Worm (Caenorhabditis elegans) whole organism, mixed stage, embryonic: Measurements from ENCODE around the gene hpr-17.

Experiments used
- M03D4.4 ChIP-seq: sonication (generic microtip); optimal IDR thresholded peaks from 2 replicates; lab custom pipeline; 2017; ENCODE audit warnings: mild to moderate bottlenecking, missing genetic modification characterization, missing compliant biosample characterization
- bed-3 ChIP-seq: fragments of 200-800 bp; sonication (Bioruptor generic); optimal IDR thresholded peaks from 3 replicates; lab custom pipeline; 2018; ENCODE audit warnings: mild to moderate bottlenecking, missing genetic modification characterization, moderate library complexity, missing compliant biosample characterization
- blmp-1 ChIP-seq: fragments of 150-350 bp; optimal IDR thresholded peaks from 2 replicates; lab custom pipeline; 2014; ENCODE audit warnings: missing biosample characterization, missing genetic modification characterization
- ceh-43 ChIP-seq: fragments of 200-800 bp; sonication (Bioruptor generic); optimal IDR thresholded peaks from 2 replicates; lab custom pipeline; 2018; ENCODE audit warnings: mild to moderate bottlenecking, missing genetic modification characterization, moderate library complexity, missing compliant biosample characterization
- ceh-83 ChIP-seq: fragments of 200-800 bp; sonication (Bioruptor generic); optimal IDR thresholded peaks from 2 replicates; lab custom pipeline; 2018; ENCODE audit warnings: mild to moderate bottlenecking, missing genetic modification characterization, missing compliant biosample characterization
- ces-1 ChIP-seq: fragments of 150-350 bp; optimal IDR thresholded peaks from 2 replicates; lab custom pipeline; 2014; ENCODE audit warnings: missing biosample characterization, missing genetic modification reagents, missing genetic modification characterization
- cnd-1 ChIP-seq: fragments of 200-800 bp; sonication (Bioruptor generic); optimal IDR thresholded peaks from 2 replicates; lab custom pipeline; 2018; ENCODE audit warnings: mild to moderate bottlenecking, missing genetic modification characterization, missing compliant biosample characterization
- drap-1 ChIP-seq: fragments of 200-800 bp; sonication (Bioruptor generic); optimal IDR thresholded peaks from 3 replicates; lab custom pipeline; 2018; ENCODE audit warnings: mild to moderate bottlenecking, missing genetic modification characterization, missing compliant biosample characterization
- elt-1 ChIP-seq: sonication (generic microtip); optimal IDR thresholded peaks from 2 replicates; lab custom pipeline; 2017; ENCODE audit warnings: missing genetic modification characterization, mild to moderate bottlenecking, missing compliant biosample characterization, antibody characterized with exemption, moderate library complexity, borderline replicate concordance; ENCODE audit not compliant: insufficient read depth
- elt-3 ChIP-seq: fragments of 150-350 bp; optimal IDR thresholded peaks from 2 replicates; lab custom pipeline; 2014; ENCODE audit warnings: missing biosample characterization, missing genetic modification characterization
- hlh-1 ChIP-seq: fragments of 150-350 bp; optimal IDR thresholded peaks from 2 replicates; lab custom pipeline; 2014; ENCODE audit warnings: missing biosample characterization, missing genetic modification reagents, missing genetic modification characterization
- lin-32 ChIP-seq: fragments of 200-800 bp; sonication (Bioruptor generic); optimal IDR thresholded peaks from 2 replicates; lab custom pipeline; 2018; ENCODE audit warnings: mild to moderate bottlenecking, missing genetic modification characterization, missing compliant biosample characterization
- lsy-2 ChIP-seq: fragments of 150-350 bp; optimal IDR thresholded peaks from 2 replicates; lab custom pipeline; 2014; ENCODE audit warnings: missing biosample characterization, missing genetic modification characterization
- mab-5 ChIP-seq: fragments of 150-350 bp; optimal IDR thresholded peaks from 2 replicates; lab custom pipeline; 2014; ENCODE audit warnings: missing biosample characterization, missing genetic modification characterization
- mep-1 ChIP-seq: fragments of 150-350 bp; optimal IDR thresholded peaks from 2 replicates; lab custom pipeline; 2017; ENCODE audit warnings: missing biosample characterization, missing genetic modification reagents, missing genetic modification characterization, inconsistent platforms
- mls-2 ChIP-seq: sonication (generic microtip); optimal IDR thresholded peaks from 2 replicates; lab custom pipeline; 2016; ENCODE audit warnings: mild to moderate bottlenecking, missing genetic modification characterization, moderate library complexity, missing compliant biosample characterization
- nhr-12 ChIP-seq: fragments of 150-350 bp; optimal IDR thresholded peaks from 2 replicates; lab custom pipeline; 2014; ENCODE audit warnings: missing biosample characterization, missing genetic modification characterization
- nhr-2 ChIP-seq: fragments of 150-350 bp; optimal IDR thresholded peaks from 2 replicates; lab custom pipeline; 2014; ENCODE audit warnings: missing biosample characterization, missing genetic modification characterization
- nhr-237 ChIP-seq: fragments of 150-350 bp; optimal IDR thresholded peaks from 2 replicates; lab custom pipeline; 2014; ENCODE audit warnings: missing biosample characterization, missing genetic modification characterization
- nhr-28 ChIP-seq: fragments of 150-350 bp; optimal IDR thresholded peaks from 2 replicates; lab custom pipeline; 2014; ENCODE audit warnings: missing biosample characterization, missing genetic modification characterization
- nhr-76 ChIP-seq: sonication (generic microtip); optimal IDR thresholded peaks from 2 replicates; lab custom pipeline; 2017; ENCODE audit warnings: missing biosample characterization, missing genetic modification characterization
- pha-4 ChIP-seq: fragments of 150-350 bp; optimal IDR thresholded peaks from 2 replicates; lab custom pipeline; 2018; ENCODE audit warnings: missing biosample characterization, missing genetic modification reagents, missing genetic modification characterization
- sem-2 ChIP-seq: fragments of 200-800 bp; sonication (Bioruptor generic); optimal IDR thresholded peaks from 2 replicates; lab custom pipeline; 2018; ENCODE audit warnings: mild to moderate bottlenecking, missing genetic modification characterization, missing compliant biosample characterization
- snpc-4 ChIP-seq: fragments of 150-350 bp; optimal IDR thresholded peaks from 2 replicates; lab custom pipeline; 2014; ENCODE audit warnings: missing biosample characterization, missing genetic modification characterization
- sptf-1 ChIP-seq: sonication (generic microtip); optimal IDR thresholded peaks from 2 replicates; lab custom pipeline; 2017; ENCODE audit warnings: mild to moderate bottlenecking, missing genetic modification characterization, moderate library complexity, missing compliant biosample characterization
- tbx-8 ChIP-seq: fragments of 200-800 bp; sonication (Bioruptor generic); optimal IDR thresholded peaks from 2 replicates; lab custom pipeline; 2018; ENCODE audit warnings: mild to moderate bottlenecking, missing genetic modification characterization, moderate library complexity, missing compliant biosample characterization
- unc-62 ChIP-seq: fragments of 150-350 bp; optimal IDR thresholded peaks from 2 replicates; lab custom pipeline; 2014; ENCODE audit warnings: missing biosample characterization, missing genetic modification reagents, missing genetic modification characterization
- zip-8 ChIP-seq: fragments of 150-350 bp; optimal IDR thresholded peaks from 2 replicates; lab custom pipeline; 2014; ENCODE audit warnings: missing biosample characterization, missing genetic modification characterization
- ztf-11 ChIP-seq: fragments of 150-350 bp; optimal IDR thresholded peaks from 2 replicates; lab custom pipeline; 2014; ENCODE audit warnings: missing biosample characterization, missing genetic modification characterization

hpr-17 gene

DNA sequence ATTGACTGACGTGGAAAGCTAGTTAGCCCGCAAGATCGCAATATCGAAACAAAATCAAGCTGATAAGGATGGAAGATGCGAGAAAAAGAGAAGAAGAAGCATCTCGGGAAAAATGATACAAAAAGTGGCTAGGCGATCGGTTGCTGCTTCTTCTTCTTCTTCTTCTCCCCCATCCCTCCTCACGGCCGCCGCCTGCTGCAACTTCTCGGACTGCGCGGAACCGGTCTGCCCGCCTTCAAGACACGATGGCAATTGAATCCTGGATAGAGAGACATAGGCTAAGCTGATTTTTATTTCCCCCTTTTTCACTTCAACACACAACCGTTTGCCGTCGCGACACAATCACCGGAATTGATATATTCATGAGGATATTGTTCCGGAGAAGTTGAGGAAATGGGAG is 17.6 kb upstream of the hpr-17 start:
- TF ChIP-seq sem-2 (GFP tag; lab: Kevin White, UChicago), result no peak
- TF ChIP-seq nhr-237 (tag; lab: Kevin White, UChicago), result no peak
- TF ChIP-seq ztf-11 (tag; lab: Kevin White, UChicago), result no peak

DNA sequence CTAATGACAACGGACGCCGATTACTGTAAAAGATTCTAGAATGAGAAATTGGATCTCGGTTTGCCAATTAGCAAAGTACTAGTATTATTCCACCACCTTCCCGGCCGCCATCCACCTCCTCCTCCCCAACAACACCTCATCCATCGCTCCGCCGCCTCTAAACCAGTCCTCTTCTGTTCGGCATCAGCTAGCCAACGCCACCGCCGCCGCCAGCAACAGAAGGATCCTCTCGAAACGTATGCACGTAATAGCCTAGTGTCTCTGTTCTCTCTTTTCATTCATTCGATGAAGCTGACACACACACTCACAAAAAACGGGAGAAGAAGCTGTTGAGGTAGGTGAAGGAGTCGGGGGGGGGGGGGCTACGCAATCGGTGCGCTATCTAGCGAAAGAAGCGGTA is 13.8 kb upstream of the hpr-17 start:
- TF ChIP-seq cnd-1 (tag; lab: Kevin White, UChicago), result no peak
- no peak for TF ChIP-seq tbx-8 (GFP tag; lab: Kevin White, UChicago)
- no peak for TF ChIP-seq ceh-83 (GFP tag; lab: Kevin White, UChicago)
- TF ChIP-seq hlh-1, result no peak

DNA sequence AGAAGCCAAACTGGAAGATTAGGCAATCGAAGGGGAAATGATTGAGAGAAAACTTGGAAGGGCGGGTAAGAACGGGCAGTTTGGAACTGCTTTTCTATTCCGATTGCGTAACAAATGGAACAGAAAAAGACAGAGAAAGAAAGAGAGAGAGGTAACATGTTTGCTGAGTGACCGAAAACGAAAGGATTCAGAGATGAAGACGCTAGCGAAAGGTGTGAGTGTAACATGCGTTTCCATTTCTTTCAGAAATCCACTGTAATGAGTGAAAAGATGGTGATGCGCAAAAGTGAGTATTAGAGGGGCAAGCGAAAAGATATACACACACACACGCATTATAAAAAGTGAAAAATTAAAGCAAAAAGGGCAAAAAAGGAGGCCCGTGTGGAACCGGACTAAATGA is 10.6 kb upstream of the hpr-17 start:
- TF ChIP-seq blmp-1 (tag; lab: Kevin White, UChicago), result peak; percentile 79
- no peak for TF ChIP-seq snpc-4 (tag; lab: Kevin White, UChicago)
- TF ChIP-seq sem-2 (GFP tag; lab: Kevin White, UChicago), result no peak
- no peak for TF ChIP-seq mab-5 (tag; lab: Kevin White, UChicago)
- peak; percentile 32 for TF ChIP-seq zip-8 (tag; lab: Kevin White, UChicago)
- TF ChIP-seq bed-3 (GFP tag; lab: Kevin White, UChicago), result no peak

DNA sequence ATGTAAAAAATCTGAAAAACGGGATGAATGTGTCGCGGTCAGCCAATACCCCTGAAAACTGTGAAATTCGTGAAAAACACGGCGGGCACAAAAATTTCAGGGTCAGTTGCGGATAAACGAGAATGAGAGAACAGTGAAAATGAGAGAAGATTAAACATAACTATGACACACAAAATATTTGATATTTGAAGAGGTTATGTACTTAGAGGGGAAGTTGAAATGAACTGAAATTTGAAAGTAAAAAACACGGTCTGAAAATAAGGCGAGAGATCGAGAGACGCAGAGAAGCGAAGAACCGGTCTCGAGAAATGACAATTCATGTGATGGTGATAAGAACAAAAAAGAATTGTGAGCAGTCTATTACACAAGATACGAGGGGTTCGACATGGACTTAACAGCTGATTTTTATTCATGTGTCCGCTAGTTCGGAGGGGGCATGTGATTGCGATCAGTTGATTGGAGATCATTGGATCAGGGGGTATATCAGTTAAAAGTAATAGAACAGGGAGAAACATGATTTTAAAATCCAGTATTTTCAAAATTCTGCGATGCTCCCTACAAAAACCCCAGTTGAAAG is 8.9 kb upstream of the hpr-17 start, which contains the start of gene moe-3:
Gene moe-3 (minus strand): TSS at position 51 of the 577 bp plus-strand sequence.
- TF ChIP-seq ces-1, result no peak

DNA sequence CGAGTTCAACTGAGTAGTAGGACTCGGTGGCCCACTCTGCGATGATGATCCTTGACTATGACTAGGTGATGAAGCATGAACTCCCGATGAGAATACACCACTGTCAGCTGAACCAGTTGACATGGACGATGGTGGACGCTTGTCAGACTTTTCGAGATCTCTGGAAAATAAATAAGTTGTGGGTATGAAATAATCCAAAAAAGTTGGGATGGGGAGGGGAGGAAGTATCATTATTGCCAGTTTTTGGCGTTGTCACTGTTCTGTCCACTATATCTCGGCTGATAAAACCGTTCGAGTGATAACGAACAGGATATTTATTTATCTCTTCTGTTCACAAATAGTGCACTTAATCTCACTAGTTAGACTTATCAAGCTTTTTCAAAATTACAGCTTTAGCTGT is 7.2 kb upstream of the hpr-17 start:
- TF ChIP-seq ceh-43, result no peak
- TF ChIP-seq sptf-1 (tag; lab: Kevin White, UChicago), result no peak
- TF ChIP-seq nhr-76 (tag; lab: Kevin White, UChicago), result no peak
- TF ChIP-seq lsy-2 (tag; lab: Kevin White, UChicago), result no peak
- TF ChIP-seq mab-5 (tag; lab: Kevin White, UChicago), result no peak

DNA sequence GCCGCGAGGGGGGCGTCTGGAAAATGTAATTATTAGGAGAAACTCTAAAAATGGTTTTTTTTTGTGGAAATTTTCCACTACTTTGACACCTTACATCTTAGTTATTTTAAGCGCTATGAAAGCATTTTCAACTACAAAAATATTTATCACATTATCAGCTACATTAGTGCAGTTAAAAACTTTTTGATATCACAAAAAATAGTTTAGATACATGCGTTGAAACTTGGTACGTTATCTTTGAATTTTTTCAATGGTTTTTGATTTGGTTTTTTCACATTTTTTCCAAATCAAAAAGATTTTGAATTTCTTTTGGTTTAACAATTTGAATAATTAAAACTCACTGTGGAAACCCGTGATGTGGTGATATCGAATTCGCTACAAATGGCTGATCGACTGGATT is 6.2 kb upstream of the hpr-17 start:
- no peak for TF ChIP-seq M03D4.4 (tag; lab: Kevin White, UChicago)
- no peak for TF ChIP-seq pha-4 (tag; lab: Kevin White, UChicago)
- no peak for TF ChIP-seq sem-2 (GFP tag; lab: Kevin White, UChicago)
- TF ChIP-seq mep-1 (tag; lab: Kevin White, UChicago), result no peak
- no peak for TF ChIP-seq nhr-28 (tag; lab: Kevin White, UChicago)
- no peak for TF ChIP-seq sptf-1 (tag; lab: Kevin White, UChicago)
- TF ChIP-seq nhr-237 (tag; lab: Kevin White, UChicago), result no peak
- no peak for TF ChIP-seq unc-62 (GFP tag; lab: Kevin White, UChicago)
- no peak for TF ChIP-seq lin-32 (GFP tag; lab: Kevin White, UChicago)
- TF ChIP-seq hlh-1, result no peak
- no peak for TF ChIP-seq nhr-2 (tag; lab: Kevin White, UChicago)
- no peak for TF ChIP-seq mls-2 (tag; lab: Kevin White, UChicago)
- no peak for TF ChIP-seq ces-1
- TF ChIP-seq snpc-4 (tag; lab: Kevin White, UChicago), result no peak
- TF ChIP-seq elt-1 (tag; lab: Kevin White, UChicago), result no peak
- TF ChIP-seq drap-1, result no peak

DNA sequence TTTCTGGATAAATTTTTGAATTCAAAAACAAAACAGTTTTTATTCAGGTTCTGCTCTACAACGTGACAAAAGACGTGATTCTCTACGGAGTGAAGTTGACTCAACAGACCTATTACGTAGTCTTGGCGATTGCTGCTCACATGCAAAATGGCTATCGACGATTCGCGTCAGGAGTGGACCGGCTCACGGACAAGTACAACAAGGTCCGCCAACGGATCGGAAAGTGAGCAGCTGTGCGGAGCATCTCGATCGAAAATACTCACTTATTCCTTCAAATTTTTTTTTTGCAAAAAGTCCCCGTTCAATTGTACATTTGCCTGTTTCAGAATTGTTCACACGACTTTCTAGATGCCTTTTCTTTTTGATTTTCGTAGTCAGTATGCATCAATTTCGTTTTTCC is 3.0 kb upstream of the hpr-17 start:
- TF ChIP-seq elt-3 (no peak), lsy-2 (tag; lab: Kevin White, UChicago) (no peak), nhr-12 (no peak), lin-32 (GFP tag; lab: Kevin White, UChicago) (no peak)
- TF ChIP-seq, all 35 proteins: peak for 0
